Worm (Caenorhabditis elegans) whole organism, L4/young adult: ENCODE measurements around the gene srz-99.

ENCODE experiments used
- W03F9.2 ChIP-seq: fragments of 150-350 bp; optimal IDR thresholded peaks from 2 replicates; lab custom pipeline; 2014; ENCODE audit warnings: missing biosample characterization, missing genetic modification characterization
- dao-5 ChIP-seq: sonication (generic microtip); optimal IDR thresholded peaks from 2 replicates; lab custom pipeline; 2016; ENCODE audit warnings: missing genotype, missing genetic modification characterization, moderate library complexity, missing compliant biosample characterization
- him-1 ChIP-seq: sonication (generic microtip); optimal IDR thresholded peaks from 2 replicates; lab custom pipeline; 2016; ENCODE audit warnings: missing genotype, missing genetic modification reagents, missing genetic modification characterization, missing compliant biosample characterization

ce11 chrV:16744783-16745182, 14.7 kb downstream of the srz-99 start:
- TF ChIP-seq W03F9.2 (tag; lab: Kevin White, UChicago) (no peak), him-1 (tag; lab: Kevin White, UChicago) (no peak), dao-5 (no peak)
